Worm (Caenorhabditis elegans) whole organism, L3 larva: ENCODE results near the gene pqbp-1.1.

Experiments
- R02D3.7 ChIP-seq: fragments of 150-350 bp; optimal IDR thresholded peaks from 2 replicates; lab custom pipeline; 2014; ENCODE audit warnings: missing biosample characterization, missing genetic modification characterization
- ama-1 ChIP-seq: fragments of 150-350 bp; optimal IDR thresholded peaks from 2 replicates; lab custom pipeline; 2018
- ceh-82 ChIP-seq: fragments of 150-350 bp; optimal IDR thresholded peaks from 2 replicates; lab custom pipeline; 2014; ENCODE audit warnings: missing biosample characterization, missing genetic modification characterization
- daf-12 ChIP-seq: fragments of 150-350 bp; optimal IDR thresholded peaks from 2 replicates; lab custom pipeline; 2014; ENCODE audit warnings: missing biosample characterization, missing genetic modification reagents, missing genetic modification characterization
- jun-1 ChIP-seq: fragments of 150-350 bp; optimal IDR thresholded peaks from 2 replicates; lab custom pipeline; 2014; ENCODE audit warnings: missing biosample characterization, missing genetic modification reagents, missing genetic modification characterization
- lin-39 ChIP-seq: fragments of 150-350 bp; optimal IDR thresholded peaks from 2 replicates; lab custom pipeline; 2018; ENCODE audit warnings: missing biosample characterization, missing genetic modification reagents, missing genetic modification characterization
- nfya-1 ChIP-seq: sonication (generic microtip); optimal IDR thresholded peaks from 2 replicates; lab custom pipeline; 2017; ENCODE audit warnings: missing genetic modification characterization, mild to moderate bottlenecking, missing compliant biosample characterization, antibody characterized with exemption, moderate library complexity; ENCODE audit not compliant: insufficient read depth
- nhr-12 ChIP-seq: fragments of 150-350 bp; optimal IDR thresholded peaks from 2 replicates; lab custom pipeline; 2014; ENCODE audit warnings: missing biosample characterization, missing genetic modification characterization
- pha-4 ChIP-seq: fragments of 150-350 bp; optimal IDR thresholded peaks from 2 replicates; lab custom pipeline; 2014; ENCODE audit warnings: missing biosample characterization, missing genetic modification reagents, missing genetic modification characterization
- pqm-1 ChIP-seq: fragments of 150-350 bp; optimal IDR thresholded peaks from 2 replicates; lab custom pipeline; 2017; ENCODE audit warnings: missing biosample characterization, missing genetic modification characterization, inconsistent platforms
- tbx-2 ChIP-seq: sonication (generic microtip); optimal IDR thresholded peaks from 2 replicates; lab custom pipeline; 2016; ENCODE audit warnings: mild to moderate bottlenecking, missing genetic modification characterization, missing compliant biosample characterization
- unc-62 ChIP-seq: fragments of 150-350 bp; sonication (generic microtip); optimal IDR thresholded peaks from 4 replicates; lab custom pipeline; 2014; ENCODE audit warnings: missing biosample characterization, missing genetic modification reagents, missing genetic modification characterization
- ztf-11 ChIP-seq: fragments of 150-350 bp; optimal IDR thresholded peaks from 2 replicates; lab custom pipeline; 2014; ENCODE audit warnings: missing biosample characterization, missing genetic modification characterization
- ztf-4 ChIP-seq: fragments of 150-350 bp; optimal IDR thresholded peaks from 2 replicates; lab custom pipeline; 2014; ENCODE audit warnings: missing biosample characterization, missing genetic modification characterization

- no peak for TF ChIP-seq unc-62 (GFP tag; lab: Kevin White, UChicago)
- no peak for TF ChIP-seq nhr-12 (tag; lab: Kevin White, UChicago)
- no peak for TF ChIP-seq pqm-1
- no peak for TF ChIP-seq ztf-11 (tag; lab: Kevin White, UChicago)
- no peak for TF ChIP-seq ztf-4 (tag; lab: Kevin White, UChicago)
- no peak for TF ChIP-seq daf-12 (tag; lab: Kevin White, UChicago)
- TF ChIP-seq ama-1 (lab: Kevin White, UChicago) = peak; percentile 27
- no peak for TF ChIP-seq R02D3.7
- TF ChIP-seq pha-4 (tag; lab: Kevin White, UChicago) = peak; percentile 15
- TF ChIP-seq lin-39 (tag; lab: Kevin White, UChicago) = no peak
- TF ChIP-seq ceh-82 = no peak
- peak; percentile 38 for TF ChIP-seq jun-1 (tag; lab: Kevin White, UChicago)
- TF ChIP-seq tbx-2 (tag; lab: Kevin White, UChicago) = no peak
- TF ChIP-seq nfya-1 (tag; lab: Kevin White, UChicago) = peak; percentile 13
Measured at ce11 chrIV:294737-295136, 33.3 kb upstream of the pqbp-1.1 start.
